Worm (Caenorhabditis elegans) whole organism, midembryonic: ENCODE results near the gene sptl-3.

Source experiments
- T22C8.4 ChIP-seq: fragments of 200-800 bp; sonication (Bioruptor generic); IDR thresholded peaks from 2 replicates; pipeline ENCODE4 v1.3.6; 2022; ENCODE audit warnings: missing genetic modification characterization, missing compliant biosample characterization
- cog-1 ChIP-seq: sonication (generic microtip); optimal IDR thresholded peaks from 2 replicates; lab custom pipeline; 2016; ENCODE audit warnings: missing genetic modification characterization, missing compliant biosample characterization
- flt-1 ChIP-seq: fragments of 200-800 bp; sonication (Bioruptor generic); IDR thresholded peaks from 2 replicates; pipeline ENCODE4 v1.3.6; 2022; ENCODE audit warnings: missing genetic modification characterization, missing compliant biosample characterization
- klf-2 ChIP-seq: fragments of 200-800 bp; sonication (Bioruptor generic); conservative IDR thresholded peaks from 2 replicates; pipeline ENCODE4 v1.3.6; 2022; ENCODE audit warnings: missing genetic modification reagents, missing genetic modification characterization, missing compliant biosample characterization
- med-1 ChIP-seq: sonication (generic microtip); optimal IDR thresholded peaks from 2 replicates; lab custom pipeline; 2017; ENCODE audit warnings: missing genetic modification characterization, mild to moderate bottlenecking, missing compliant biosample characterization, antibody characterized with exemption, missing genetic modification reagents; ENCODE audit not compliant: insufficient read depth
- ref-1 ChIP-seq: fragments of 200-800 bp; sonication (Bioruptor generic); conservative IDR thresholded peaks from 2 replicates; pipeline ENCODE4 v1.3.6; 2022; ENCODE audit warnings: missing genetic modification reagents, missing genetic modification characterization, missing compliant biosample characterization
- tab-1 ChIP-seq: fragments of 200-800 bp; sonication (Bioruptor generic); IDR thresholded peaks from 2 replicates; pipeline ENCODE4 v1.3.6; 2022; ENCODE audit warnings: missing genetic modification characterization, missing compliant biosample characterization
- ztf-23 ChIP-seq: fragments of 200-800 bp; sonication (Bioruptor generic); IDR thresholded peaks from 2 replicates; pipeline ENCODE4 v1.3.6; 2022; ENCODE audit warnings: missing genetic modification reagents, missing genetic modification characterization, missing compliant biosample characterization
- ztf-29 ChIP-seq: fragments of 200-800 bp; sonication (Bioruptor generic); IDR thresholded peaks from 2 replicates; pipeline ENCODE4 v1.3.6; 2022; ENCODE audit warnings: missing genetic modification reagents, missing genetic modification characterization, missing compliant biosample characterization

Gene sptl-3

ce11 chrV:13892457-13893375, at the start of gene sptl-3:
TSS of gene sptl-3 (plus strand) at chrV:13893325.
- TF ChIP-seq cog-1 (tag; lab: Kevin White, UChicago), result no peak
- no peak for TF ChIP-seq ref-1 (GFP tag; lab: Robert Waterston, UW)
- TF ChIP-seq flt-1 (GFP tag; lab: Robert Waterston, UW), result no peak
- no peak for TF ChIP-seq T22C8.4 (GFP tag; lab: Robert Waterston, UW)
- no peak for TF ChIP-seq ztf-23 (GFP tag; lab: Robert Waterston, UW)
- TF ChIP-seq klf-2 (GFP tag; lab: Robert Waterston, UW), result no peak
- TF ChIP-seq med-1 (GFP tag; lab: Kevin White, UChicago), result no peak
- TF ChIP-seq tab-1, result no peak
- TF ChIP-seq ztf-29 (GFP tag; lab: Robert Waterston, UW), result no peak

DNA sequence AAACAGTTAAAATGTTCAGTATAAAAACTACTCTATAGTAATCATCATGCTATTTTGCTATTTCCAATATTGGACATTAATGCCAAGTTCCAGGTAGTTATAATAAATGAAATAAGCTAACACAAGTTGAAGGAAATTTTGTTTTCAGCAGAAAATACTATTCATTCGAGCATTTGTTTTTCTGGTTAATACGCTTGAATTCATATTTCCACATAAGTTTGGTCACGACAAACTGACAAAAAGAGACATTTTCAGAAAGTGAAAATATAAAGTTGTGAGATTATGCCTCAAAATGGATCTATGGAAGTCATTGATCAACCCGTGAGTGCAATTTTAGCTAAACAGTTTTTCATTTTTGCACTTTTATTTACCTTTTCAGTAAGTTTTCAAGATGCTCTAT, 48.0 kb upstream of the sptl-3 start, which contains the start of gene srx-131:
srx-131 (plus strand) TSS at position 301 of the 400 bp plus-strand sequence.
- TF ChIP-seq flt-1 (GFP tag; lab: Robert Waterston, UW), result no peak
- TF ChIP-seq med-1 (GFP tag; lab: Kevin White, UChicago), result no peak
- no peak for TF ChIP-seq klf-2 (GFP tag; lab: Robert Waterston, UW)
- TF ChIP-seq tab-1, result no peak
- TF ChIP-seq T22C8.4 (GFP tag; lab: Robert Waterston, UW), result no peak
- TF ChIP-seq ref-1 (GFP tag; lab: Robert Waterston, UW), result no peak
- TF ChIP-seq ztf-23 (GFP tag; lab: Robert Waterston, UW), result no peak
- TF ChIP-seq cog-1 (tag; lab: Kevin White, UChicago), result no peak
- TF ChIP-seq ztf-29 (GFP tag; lab: Robert Waterston, UW), result no peak

ce11 chrV:13848379-13848778, 44.7 kb upstream of the sptl-3 start, which contains the start of gene srx-133:
TSS of gene srx-133 (plus strand) at chrV:13848679.
- TF ChIP-seq ztf-29 (GFP tag; lab: Robert Waterston, UW) (no peak), T22C8.4 (GFP tag; lab: Robert Waterston, UW) (no peak), klf-2 (GFP tag; lab: Robert Waterston, UW) (no peak), ref-1 (GFP tag; lab: Robert Waterston, UW) (no peak), med-1 (GFP tag; lab: Kevin White, UChicago) (no peak), tab-1 (no peak), ztf-23 (GFP tag; lab: Robert Waterston, UW) (no peak), flt-1 (GFP tag; lab: Robert Waterston, UW) (no peak)

DNA sequence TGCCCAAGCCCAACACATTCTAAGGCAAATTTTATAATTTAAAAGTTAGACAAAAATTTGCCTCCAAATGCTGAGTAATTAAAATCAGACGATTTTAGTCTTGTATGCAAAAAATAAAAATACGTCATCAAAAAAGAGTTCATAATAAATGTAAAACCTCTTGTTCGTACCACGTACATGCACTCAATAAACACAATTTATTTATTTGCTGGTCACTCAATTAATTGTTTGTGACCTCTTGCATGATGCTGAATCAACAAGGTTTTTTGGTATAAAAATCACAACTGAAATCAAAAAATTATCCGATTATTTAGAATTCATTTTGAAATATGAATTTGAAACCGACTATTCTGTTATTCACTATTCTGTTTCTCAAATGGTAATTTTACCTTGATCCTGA, 43.0 kb upstream of the sptl-3 start, which contains the start of gene hpx-2:
hpx-2 (plus strand) TSS at position 301 of the 400 bp plus-strand sequence.
- no peak for TF ChIP-seq flt-1 (GFP tag; lab: Robert Waterston, UW)
- no peak for TF ChIP-seq ztf-23 (GFP tag; lab: Robert Waterston, UW)
- no peak for TF ChIP-seq T22C8.4 (GFP tag; lab: Robert Waterston, UW)
- TF ChIP-seq tab-1, result no peak
- no peak for TF ChIP-seq cog-1 (tag; lab: Kevin White, UChicago)
- TF ChIP-seq klf-2 (GFP tag; lab: Robert Waterston, UW), result no peak
- no peak for TF ChIP-seq med-1 (GFP tag; lab: Kevin White, UChicago)
- no peak for TF ChIP-seq ref-1 (GFP tag; lab: Robert Waterston, UW)
- no peak for TF ChIP-seq ztf-29 (GFP tag; lab: Robert Waterston, UW)

DNA sequence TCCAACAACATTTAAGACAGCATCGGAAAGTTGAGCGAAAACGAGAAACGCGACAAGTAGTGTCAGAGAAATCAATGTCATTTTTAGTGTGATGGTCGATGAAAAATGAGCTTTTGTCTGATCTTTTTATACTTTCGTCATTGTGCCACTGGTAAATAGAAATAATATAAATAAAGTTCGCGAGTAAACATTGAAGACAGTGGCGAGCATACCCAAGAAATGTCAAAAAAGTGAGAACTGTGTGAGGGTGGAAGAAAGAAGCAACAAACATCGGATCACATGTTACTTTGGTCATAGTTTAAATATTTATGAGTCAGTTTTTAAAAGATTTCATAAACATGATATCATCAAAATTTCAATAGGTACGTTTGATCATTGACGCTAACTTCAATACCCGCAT, 38.8 kb upstream of the sptl-3 start, which contains the start of gene ttr-21:
ttr-21 (minus strand) TSS at position 100 of the 400 bp plus-strand sequence.
- TF ChIP-seq ztf-29 (GFP tag; lab: Robert Waterston, UW) (no peak), T22C8.4 (GFP tag; lab: Robert Waterston, UW) (no peak), med-1 (GFP tag; lab: Kevin White, UChicago) (no peak), cog-1 (tag; lab: Kevin White, UChicago) (no peak), flt-1 (GFP tag; lab: Robert Waterston, UW) (no peak), tab-1 (no peak), klf-2 (GFP tag; lab: Robert Waterston, UW) (no peak), ref-1 (GFP tag; lab: Robert Waterston, UW) (no peak), ztf-23 (GFP tag; lab: Robert Waterston, UW) (no peak)

- TF ChIP-seq tab-1 (no peak), cog-1 (tag; lab: Kevin White, UChicago) (no peak), T22C8.4 (GFP tag; lab: Robert Waterston, UW) (no peak), med-1 (GFP tag; lab: Kevin White, UChicago) (no peak), ztf-29 (GFP tag; lab: Robert Waterston, UW) (no peak), ztf-23 (GFP tag; lab: Robert Waterston, UW) (no peak), klf-2 (GFP tag; lab: Robert Waterston, UW) (no peak), ref-1 (GFP tag; lab: Robert Waterston, UW) (no peak), flt-1 (GFP tag; lab: Robert Waterston, UW) (no peak)
Measured at ce11 chrV:13856376-13856775, 36.7 kb upstream of the sptl-3 start, which contains the start of gene srx-134. TSS of gene srx-134 (minus strand) at chrV:13856476.

ce11 chrV:13857132-13857531, 36.0 kb upstream of the sptl-3 start, which contains the start of gene srx-136:
TSS of gene srx-136 (plus strand) at chrV:13857432.
- TF ChIP-seq flt-1 (GFP tag; lab: Robert Waterston, UW), result no peak
- no peak for TF ChIP-seq ref-1 (GFP tag; lab: Robert Waterston, UW)
- no peak for TF ChIP-seq med-1 (GFP tag; lab: Kevin White, UChicago)
- no peak for TF ChIP-seq T22C8.4 (GFP tag; lab: Robert Waterston, UW)
- TF ChIP-seq cog-1 (tag; lab: Kevin White, UChicago), result no peak
- no peak for TF ChIP-seq ztf-29 (GFP tag; lab: Robert Waterston, UW)
- no peak for TF ChIP-seq ztf-23 (GFP tag; lab: Robert Waterston, UW)
- TF ChIP-seq tab-1, result no peak
- no peak for TF ChIP-seq klf-2 (GFP tag; lab: Robert Waterston, UW)

- TF ChIP-seq klf-2 (GFP tag; lab: Robert Waterston, UW) (no peak), T22C8.4 (GFP tag; lab: Robert Waterston, UW) (no peak), ref-1 (GFP tag; lab: Robert Waterston, UW) (no peak), ztf-23 (GFP tag; lab: Robert Waterston, UW) (no peak), med-1 (GFP tag; lab: Kevin White, UChicago) (no peak)
Measured at ce11 chrV:13858906-13859305, 34.2 kb upstream of the sptl-3 start, which contains the start of gene srx-135. TSS of gene srx-135 (plus strand) at chrV:13859206.
